Worm (Caenorhabditis elegans): ENCODE results near the gene Y39A3A.3.

- TF ChIP-seq him-1 (tag; optimal IDR thresholded peaks at IDR 0.05) (no peak), W03F9.2 (tag; optimal IDR thresholded peaks at IDR 0.05) (no peak)
Observed at ce11 chrIII:2027517-2027916, 40.6 kb downstream of the Y39A3A.3 start.
